Fruit fly (Drosophila melanogaster) whole organism, embryonic: ENCODE results near the gene CG3368.

Source experiments
- Ada2b ChIP-seq: fragments of 200-800 bp; sonication (Bioruptor generic); IDR thresholded peaks from 2 replicates; pipeline ENCODE4 v1.3.6; 2022; ENCODE audit warnings: missing biosample characterization, missing genetic modification characterization
- CG10267 ChIP-seq: fragments of 200-800 bp; sonication (Bioruptor generic); optimal IDR thresholded peaks from 2 replicates; lab custom pipeline; 2018; ENCODE audit warnings: missing biosample characterization, mild to moderate bottlenecking, missing genetic modification characterization, moderate library complexity
- CG10543 ChIP-seq: fragments of 200-800 bp; sonication (Bioruptor generic); optimal IDR thresholded peaks from 3 replicates; lab custom pipeline; 2017; ENCODE audit warnings: missing biosample characterization, mild to moderate bottlenecking, missing genetic modification characterization, moderate library complexity
- CG10959 ChIP-seq: fragments of 200-800 bp; sonication (Bioruptor generic); IDR thresholded peaks from 2 replicates; pipeline ENCODE4 v1.3.6; 2022; ENCODE audit warnings: missing biosample characterization, missing genetic modification characterization
- CG11247 ChIP-seq: fragments of 200-800 bp; sonication (Bioruptor generic); IDR thresholded peaks from 2 replicates; pipeline ENCODE4 v1.3.6; 2022; ENCODE audit warnings: missing biosample characterization, missing genetic modification characterization
- CG11695 ChIP-seq: fragments of 200-800 bp; sonication (Bioruptor generic); IDR thresholded peaks from 3 replicates; pipeline ENCODE4 v1.3.6; 2022; ENCODE audit warnings: missing biosample characterization, missing genetic modification characterization
- CG12942 ChIP-seq: fragments of 200-800 bp; sonication (Bioruptor generic); optimal IDR thresholded peaks from 3 replicates; lab custom pipeline; 2016; ENCODE audit warnings: missing biosample characterization, missing genetic modification characterization
- CG13775 ChIP-seq: fragments of 200-800 bp; sonication (Bioruptor generic); optimal IDR thresholded peaks from 3 replicates; lab custom pipeline; 2017; ENCODE audit warnings: missing biosample characterization, mild to moderate bottlenecking, missing genetic modification characterization
- CG1529 ChIP-seq: fragments of 200-800 bp; sonication (Bioruptor generic); optimal IDR thresholded peaks from 3 replicates; lab custom pipeline; 2018; ENCODE audit warnings: missing biosample characterization, missing genetic modification characterization
- CG15601 ChIP-seq: fragments of 200-800 bp; sonication (Bioruptor generic); optimal IDR thresholded peaks from 3 replicates; lab custom pipeline; 2019; ENCODE audit warnings: missing biosample characterization, mild to moderate bottlenecking, missing genetic modification characterization, moderate library complexity
- CG17385 ChIP-seq: fragments of 200-800 bp; sonication (Bioruptor generic); optimal IDR thresholded peaks from 3 replicates; lab custom pipeline; 2018; ENCODE audit warnings: missing biosample characterization, mild to moderate bottlenecking, missing genetic modification characterization
- CG18011 ChIP-seq: fragments of 200-800 bp; sonication (Bioruptor generic); optimal IDR thresholded peaks from 2 replicates; lab custom pipeline; 2017; ENCODE audit warnings: missing biosample characterization, missing genetic modification characterization, mild to moderate bottlenecking, moderate library complexity, missing genotype
- CG2116 ChIP-seq: fragments of 200-800 bp; sonication (Bioruptor generic); optimal IDR thresholded peaks from 3 replicates; lab custom pipeline; 2018; ENCODE audit warnings: missing biosample characterization, mild to moderate bottlenecking, missing genetic modification characterization
- CG34376 ChIP-seq: fragments of 200-800 bp; sonication (Bioruptor generic); optimal IDR thresholded peaks from 2 replicates; lab custom pipeline; 2018; ENCODE audit warnings: missing biosample characterization, mild to moderate bottlenecking, missing genetic modification characterization
- CG42726 ChIP-seq: fragments of 200-800 bp; sonication (Bioruptor generic); IDR thresholded peaks from 2 replicates; pipeline ENCODE4 v1.3.6; 2022; ENCODE audit warnings: missing biosample characterization, missing genetic modification characterization; ENCODE audit not compliant: partially characterized antibody
- CG4360 ChIP-seq: fragments of 200-800 bp; sonication (Bioruptor generic); IDR thresholded peaks from 2 replicates; pipeline ENCODE4 v1.3.6; 2022; ENCODE audit warnings: missing biosample characterization, missing genetic modification characterization
- CG4424 ChIP-seq: fragments of 200-800 bp; sonication (Bioruptor generic); optimal IDR thresholded peaks from 3 replicates; lab custom pipeline; 2016; ENCODE audit warnings: missing biosample characterization, missing genetic modification characterization
- CG6272 ChIP-seq: fragments of 200-800 bp; sonication (Bioruptor generic); IDR thresholded peaks from 2 replicates; pipeline ENCODE4 v1.3.6; 2022; ENCODE audit warnings: missing biosample characterization, missing genetic modification characterization
- CG6854 ChIP-seq: fragments of 200-800 bp; sonication (Bioruptor generic); optimal IDR thresholded peaks from 3 replicates; lab custom pipeline; 2017; ENCODE audit warnings: missing biosample characterization, mild to moderate bottlenecking, missing genetic modification characterization
- CG8924 ChIP-seq: fragments of 200-800 bp; optimal IDR thresholded peaks from 3 replicates; lab custom pipeline; 2019; ENCODE audit warnings: missing biosample characterization, mild to moderate bottlenecking, missing genetic modification characterization, moderate library complexity
- CG9876 ChIP-seq: fragments of 200-800 bp; sonication (Bioruptor generic); optimal IDR thresholded peaks from 2 replicates; lab custom pipeline; 2016; ENCODE audit warnings: missing biosample characterization, missing genetic modification characterization
- E2f2 ChIP-seq: fragments of 200-800 bp; sonication (Bioruptor generic); IDR thresholded peaks from 2 replicates; pipeline ENCODE4 v1.3.6; 2022; ENCODE audit warnings: missing biosample characterization, missing genetic modification characterization
- Elba2 ChIP-seq: fragments of 200-800 bp; sonication (Bioruptor generic); optimal IDR thresholded peaks from 3 replicates; lab custom pipeline; 2016; ENCODE audit warnings: missing biosample characterization, missing genetic modification characterization
- Hey ChIP-seq: fragments of 200-800 bp; sonication (Bioruptor generic); optimal IDR thresholded peaks from 3 replicates; lab custom pipeline; 2018; ENCODE audit warnings: missing biosample characterization, mild to moderate bottlenecking, missing genetic modification characterization
- Hr51 ChIP-seq, 2 experiments: fragments of 200-800 bp; sonication (Bioruptor generic); optimal IDR thresholded peaks; 2 replicates in 1 of 2; 3 replicates in 1 of 2; lab custom pipeline; 2016 to 2018; ENCODE audit warnings: missing biosample characterization in 2 of 2, missing genetic modification characterization in 2 of 2, mild to moderate bottlenecking in 1 of 2, moderate library complexity in 1 of 2
- Med ChIP-seq: fragments of 200-800 bp; sonication (Bioruptor generic); peaks from one replicate; lab custom pipeline; 2016; ENCODE audit warnings: missing biosample characterization, missing genetic modification characterization, mild to moderate bottlenecking, inconsistent platforms, moderate library complexity
- Meics ChIP-seq: fragments of 200-800 bp; sonication (Bioruptor generic); optimal IDR thresholded peaks from 2 replicates; lab custom pipeline; 2017; ENCODE audit warnings: missing biosample characterization, mild to moderate bottlenecking, missing genetic modification characterization
- Nf-YA ChIP-seq: fragments of 200-800 bp; sonication (Bioruptor generic); IDR thresholded peaks from 2 replicates; pipeline ENCODE4 v1.3.6; 2022; ENCODE audit warnings: missing biosample characterization, missing genetic modification characterization
- NfI ChIP-seq: fragments of 200-800 bp; sonication (Bioruptor generic); optimal IDR thresholded peaks from 3 replicates; lab custom pipeline; 2018; ENCODE audit warnings: missing biosample characterization, mild to moderate bottlenecking, missing genetic modification characterization, moderate library complexity
- Trl ChIP-seq, 3 experiments: fragments of >200 bp in 2 of 3; fragments of 200-800 bp in 1 of 3; sonication (Bioruptor generic) in 1 of 3; optimal IDR thresholded peaks; 2 replicates in 1 of 3; 3 replicates in 2 of 3; lab custom pipeline; 2016 to 2017; ENCODE audit warnings: missing biosample characterization in 1 of 3, missing genetic modification characterization in 1 of 3
- cg ChIP-seq: fragments of 200-800 bp; sonication (Bioruptor generic); optimal IDR thresholded peaks from 3 replicates; lab custom pipeline; 2019; ENCODE audit warnings: missing biosample characterization, mild to moderate bottlenecking, missing genetic modification characterization, moderate library complexity
- crol ChIP-seq: fragments of 200-800 bp; sonication (Bioruptor generic); IDR thresholded peaks from 2 replicates; pipeline ENCODE4 v1.3.6; 2022; ENCODE audit warnings: missing biosample characterization, missing genetic modification characterization
- cwo ChIP-seq: fragments of 200-800 bp; sonication (Bioruptor generic); optimal IDR thresholded peaks from 3 replicates; lab custom pipeline; 2017; ENCODE audit warnings: missing biosample characterization, missing genetic modification characterization, mild to moderate bottlenecking, moderate library complexity, missing genetic modification reagents
- ewg ChIP-seq: fragments of 200-800 bp; sonication (Bioruptor generic); optimal IDR thresholded peaks from 3 replicates; lab custom pipeline; 2017; ENCODE audit warnings: mild to moderate bottlenecking, missing biosample characterization, missing genetic modification reagents, missing genetic modification characterization
- eyg ChIP-seq: fragments of 200-800 bp; sonication (Bioruptor generic); optimal IDR thresholded peaks from 3 replicates; lab custom pipeline; 2016; ENCODE audit warnings: missing biosample characterization, missing genetic modification characterization
- fd102C ChIP-seq: fragments of 200-800 bp; sonication (Bioruptor generic); optimal IDR thresholded peaks from 2 replicates; lab custom pipeline; 2018; ENCODE audit warnings: missing biosample characterization, mild to moderate bottlenecking, missing genetic modification characterization, moderate library complexity
- gcm2 ChIP-seq: fragments of 200-800 bp; sonication (Bioruptor generic); optimal IDR thresholded peaks from 2 replicates; lab custom pipeline; 2016; ENCODE audit warnings: missing biosample characterization, missing genetic modification characterization
- gt ChIP-seq: fragments of 200-800 bp; sonication (Bioruptor generic); IDR thresholded peaks from 2 replicates; pipeline ENCODE4 v1.3.6; 2022; ENCODE audit warnings: missing biosample characterization, missing genetic modification characterization
- odd ChIP-seq: fragments of 200-800 bp; sonication (Bioruptor generic); optimal IDR thresholded peaks from 2 replicates; lab custom pipeline; 2017; ENCODE audit warnings: missing biosample characterization, mild to moderate bottlenecking, missing genetic modification characterization
- peb ChIP-seq: fragments of 200-800 bp; sonication (Bioruptor generic); IDR thresholded peaks from 2 replicates; pipeline ENCODE4 v1.3.6; 2022; ENCODE audit warnings: missing biosample characterization, missing genetic modification characterization
- pzg ChIP-seq: fragments of 200-800 bp; sonication (Bioruptor generic); optimal IDR thresholded peaks from 3 replicates; lab custom pipeline; 2018; ENCODE audit warnings: missing biosample characterization, mild to moderate bottlenecking, missing genetic modification characterization, moderate library complexity
- rib ChIP-seq: fragments of 200-800 bp; sonication (Bioruptor generic); IDR thresholded peaks from 2 replicates; pipeline ENCODE4 v1.3.6; 2022; ENCODE audit warnings: missing biosample characterization, missing genetic modification characterization
- row ChIP-seq: fragments of 200-800 bp; sonication (Bioruptor generic); IDR thresholded peaks from 3 replicates; pipeline ENCODE4 v1.3.6; 2022; ENCODE audit warnings: missing biosample characterization, missing genetic modification characterization
- salm ChIP-seq: fragments of 200-800 bp; sonication (Bioruptor generic); optimal IDR thresholded peaks from 2 replicates; lab custom pipeline; 2018; ENCODE audit warnings: missing biosample characterization, mild to moderate bottlenecking, missing genetic modification characterization
- shn ChIP-seq: fragments of 200-800 bp; sonication (Bioruptor generic); optimal IDR thresholded peaks from 3 replicates; lab custom pipeline; 2016; ENCODE audit warnings: missing biosample characterization, missing genetic modification characterization
- slbo ChIP-seq: fragments of 200-800 bp; sonication (Bioruptor generic); IDR thresholded peaks from 2 replicates; pipeline ENCODE4 v1.3.6; 2022; ENCODE audit warnings: missing biosample characterization, missing genetic modification characterization
- toy ChIP-seq: fragments of 200-800 bp; sonication (Bioruptor generic); IDR thresholded peaks from 2 replicates; pipeline ENCODE4 v1.3.6; 2022; ENCODE audit warnings: missing biosample characterization, missing genetic modification characterization
- twi ChIP-seq: fragments of 200-800 bp; optimal IDR thresholded peaks from 2 replicates; lab custom pipeline; 2019; ENCODE audit warnings: missing biosample characterization, mild to moderate bottlenecking, missing genetic modification characterization, moderate library complexity
- z ChIP-seq: fragments of 200-800 bp; sonication (Bioruptor generic); IDR thresholded peaks from 3 replicates; pipeline ENCODE4 v1.3.6; 2022; ENCODE audit warnings: missing biosample characterization, missing genetic modification characterization

Gene CG3368

dm6 chr3R:27263434-27264215, 20.0 kb upstream of the CG3368 start, which contains the start of gene woc (continued):
- TF ChIP-seq Hr51 (GFP tag; optimal IDR thresholded peaks at IDR 0.05; lab: Kevin White, UChicago) (peak in 1 of 2 experiments; percentile 39), eyg (GFP tag; lab: Kevin White, UChicago) (peak; percentile 58), Elba2 (GFP tag; lab: Kevin White, UChicago) (peak; percentile 98), Hey (tag; lab: Kevin White, UChicago) (no peak), twi (no peak), CG10959 (GFP tag; lab: Robert Waterston, UW) (no peak), row (GFP tag; lab: Robert Waterston, UW) (peak; percentile 72), CG12942 (GFP tag; lab: Kevin White, UChicago) (no peak), CG15601 (tag; lab: Kevin White, UChicago) (no peak), pzg (GFP tag; lab: Kevin White, UChicago) (peak; percentile 91), Trl (optimal IDR thresholded peaks at IDR 0.05; lab: Kevin White, UChicago) (no peak), Trl (GFP tag; optimal IDR thresholded peaks at IDR 0.05; lab: Kevin White, UChicago) (peak; percentile 23), CG42726 (peak; percentile 74; the same call in 1 of the 2 replicates), CG2116 (peak; percentile 63), odd (GFP tag; lab: Kevin White, UChicago) (no peak), Ada2b (peak; percentile 40; the same call in 1 of the 2 replicates), CG1529 (GFP tag; lab: Kevin White, UChicago) (no peak), CG10267 (tag; lab: Kevin White, UChicago) (peak; percentile 23), CG6854 (no peak), CG34376 (GFP tag; lab: Kevin White, UChicago) (no peak), CG4424 (GFP tag; lab: Kevin White, UChicago) (no peak), crol (GFP tag; lab: Robert Waterston, UW) (no peak), cwo (GFP tag; lab: Kevin White, UChicago) (peak; percentile 57), CG4360 (no peak), CG9876 (GFP tag; lab: Kevin White, UChicago) (no peak), peb (GFP tag; lab: Robert Waterston, UW) (no peak), cg (GFP tag; lab: Kevin White, UChicago) (peak; percentile 98), fd102C (GFP tag; lab: Kevin White, UChicago) (no peak), gt (GFP tag; lab: Robert Waterston, UW) (no peak), toy (GFP tag; lab: Robert Waterston, UW) (no peak), Med (GFP tag; lab: Kevin White, UChicago) (peak; percentile 93), Nf-YA (GFP tag; lab: Robert Waterston, UW) (no peak), E2f2 (peak; percentile 83), NfI (peak; percentile 24), CG17385 (no peak), CG10543 (no peak), CG11247 (0 out of 2 replicates have a peak, but pooled peaks have one; percentile 9), CG18011 (GFP tag; lab: Kevin White, UChicago) (peak; percentile 37), ewg (GFP tag; lab: Kevin White, UChicago) (no peak), CG13775 (GFP tag; lab: Kevin White, UChicago) (peak; percentile 65), CG6272 (GFP tag; lab: Robert Waterston, UW) (0 out of 2 replicates have a peak, but pooled peaks have one; percentile 38), rib (GFP tag; lab: Robert Waterston, UW) (no peak; the same call in 1 of the 2 replicates), CG11695 (GFP tag; lab: Robert Waterston, UW) (peak; percentile 85; the same call in 2 of the 3 replicates), z (no peak), shn (GFP tag; lab: Kevin White, UChicago) (peak; percentile 44), CG8924 (tag; lab: Kevin White, UChicago) (peak; percentile 51), gcm2 (GFP tag; lab: Kevin White, UChicago) (peak; percentile 45), Meics (GFP tag; lab: Kevin White, UChicago) (peak; percentile 66), salm (tag; lab: Kevin White, UChicago) (no peak), slbo (GFP tag; lab: Robert Waterston, UW) (peak; percentile 78)
